Worm (Caenorhabditis elegans) whole organism, mixed stage, embryonic: ENCODE data around the gene rpl-26.

Experiments
- flh-1 ChIP-seq: fragments of 200-800 bp; sonication (Bioruptor generic); optimal IDR thresholded peaks from 2 replicates; lab custom pipeline; 2018; ENCODE audit warnings: mild to moderate bottlenecking, missing genetic modification characterization, moderate library complexity, missing compliant biosample characterization
- nhr-76 ChIP-seq: sonication (generic microtip); optimal IDR thresholded peaks from 2 replicates; lab custom pipeline; 2017; ENCODE audit warnings: missing biosample characterization, missing genetic modification characterization
- pha-4 ChIP-seq: fragments of 150-350 bp; optimal IDR thresholded peaks from 2 replicates; lab custom pipeline; 2018; ENCODE audit warnings: missing biosample characterization, missing genetic modification reagents, missing genetic modification characterization
- unc-62 ChIP-seq: fragments of 150-350 bp; optimal IDR thresholded peaks from 2 replicates; lab custom pipeline; 2014; ENCODE audit warnings: missing biosample characterization, missing genetic modification reagents, missing genetic modification characterization
- ztf-11 ChIP-seq: fragments of 150-350 bp; optimal IDR thresholded peaks from 2 replicates; lab custom pipeline; 2014; ENCODE audit warnings: missing biosample characterization, missing genetic modification characterization

DNA sequence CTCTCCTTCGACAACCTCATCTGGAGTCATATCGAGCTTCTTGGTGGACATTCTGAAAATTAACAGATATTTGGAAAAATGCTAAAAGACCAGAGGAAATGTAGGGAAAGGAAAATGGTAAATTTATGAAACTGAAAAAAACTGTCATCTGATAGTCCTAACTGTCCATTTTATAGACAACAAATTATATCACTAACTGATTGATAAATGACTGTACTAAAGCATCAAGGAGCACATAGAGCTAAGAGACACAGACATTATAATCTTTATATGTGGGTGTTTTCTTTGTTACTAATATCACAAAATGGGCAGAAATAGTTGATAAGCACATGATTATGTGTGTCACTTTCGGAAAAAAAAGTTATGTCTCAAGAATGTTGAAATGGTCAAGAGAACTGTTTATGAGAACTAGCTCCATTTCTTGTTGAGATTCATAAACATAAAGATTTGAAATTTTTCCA, 35.7 kb upstream of the rpl-26 start, which contains the start of gene F54C9.3:
- TF ChIP-seq unc-62 (GFP tag; lab: Kevin White, UChicago) (no peak), nhr-76 (tag; lab: Kevin White, UChicago) (no peak), pha-4 (tag; lab: Kevin White, UChicago) (no peak), ztf-11 (tag; lab: Kevin White, UChicago) (no peak), flh-1 (GFP tag; lab: Kevin White, UChicago) (no peak)
